Worm (Caenorhabditis elegans): Measurements from ENCODE around the gene C56G2.9.

ce11 chrIII:6343229-6343628, at the start of gene C56G2.9:
- no peak for TF ChIP-seq unc-62 (GFP tag; optimal IDR thresholded peaks at IDR 0.05)
- TF ChIP-seq ama-1 (optimal IDR thresholded peaks at IDR 0.05), result no peak
- TF ChIP-seq nhr-12 (tag; optimal IDR thresholded peaks at IDR 0.05), result no peak
- no peak for TF ChIP-seq nhr-25 (tag; optimal IDR thresholded peaks at IDR 0.05)
